ENCODE assay signal across 7 worm cellular contexts in the genomic region with DNA sequence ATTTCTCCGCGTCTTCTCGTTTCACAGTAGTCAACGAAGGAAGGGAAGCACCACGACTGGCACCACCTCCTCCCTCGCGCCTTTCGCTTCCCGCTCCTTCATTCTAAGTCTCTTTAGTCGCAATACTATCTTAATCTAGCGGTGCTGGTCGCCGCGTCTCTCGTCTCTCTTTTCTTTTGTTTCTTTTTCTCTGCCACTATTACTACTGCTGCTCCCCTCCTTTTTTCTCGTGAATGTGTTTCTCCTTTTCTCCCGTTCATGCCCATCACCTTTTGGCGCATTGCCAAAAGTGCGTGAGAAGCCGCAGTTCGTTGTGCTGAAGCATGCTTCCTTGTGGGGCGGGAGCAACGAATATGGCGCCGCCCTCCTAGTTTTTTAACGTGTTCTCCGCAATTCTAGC.
TF ChIP-seq lines count a peak whose summit lies in the region.

No protein-coding gene starts in this region.

TF ChIP-seq in whole organism, L1 larva, 84 proteins besides CTCF, POLR2A, EP300 and RAD21 (continues in another document):
- TF ChIP-seq xbp-1 (tag; optimal IDR thresholded peaks at IDR 0.05; lab: Kevin White, UChicago) (peak; percentile 40), mab-9 (GFP tag; IDR thresholded peaks at IDR 0.05; lab: Robert Waterston, UW) (no peak), grh-1 (GFP tag; IDR thresholded peaks at IDR 0.05; lab: Robert Waterston, UW) (no peak), zip-4 (GFP tag; optimal IDR thresholded peaks at IDR 0.05; lab: Kevin White, UChicago) (no peak), ceh-82 (tag; optimal IDR thresholded peaks at IDR 0.05; lab: Kevin White, UChicago) (peak in 2 of 3 experiments; percentile 38 to 72), tlp-1 (tag; optimal IDR thresholded peaks at IDR 0.05; lab: Kevin White, UChicago) (no peak), mep-1 (tag; optimal IDR thresholded peaks at IDR 0.05; lab: Kevin White, UChicago) (peak; percentile 84), sox-4 (tag; optimal IDR thresholded peaks at IDR 0.05; lab: Kevin White, UChicago) (no peak), unc-62 (GFP tag; optimal IDR thresholded peaks at IDR 0.05; lab: Kevin White, UChicago) (no peak), ztf-4 (tag; optimal IDR thresholded peaks at IDR 0.05; lab: Kevin White, UChicago) (no peak), alr-1 (tag; optimal IDR thresholded peaks at IDR 0.05; lab: Kevin White, UChicago; ENCODE audit: borderline replicate concordance) (no peak), ceh-90 (tag; optimal IDR thresholded peaks at IDR 0.05; lab: Kevin White, UChicago) (no peak)

TF ChIP-seq in whole organism, L2 larva, 48 proteins besides CTCF, POLR2A, EP300 and RAD21 (continues in another document):
- TF ChIP-seq lin-11 (tag; optimal IDR thresholded peaks at IDR 0.05; lab: Kevin White, UChicago) (peak; percentile 43), elt-1 (tag; optimal IDR thresholded peaks at IDR 0.05; lab: Kevin White, UChicago) (no peak), ztf-11 (tag; optimal IDR thresholded peaks at IDR 0.05; lab: Kevin White, UChicago) (no peak), ztf-1 (GFP tag; conservative IDR thresholded peaks at IDR 0.05; lab: Robert Waterston, UW) (no peak), nhr-21 (tag; optimal IDR thresholded peaks at IDR 0.05; lab: Kevin White, UChicago) (peak; percentile 7), elt-3 (tag; optimal IDR thresholded peaks at IDR 0.05; lab: Kevin White, UChicago) (no peak), unc-55 (GFP tag; optimal IDR thresholded peaks at IDR 0.05; lab: Kevin White, UChicago) (peak; percentile 88), egl-27 (tag; optimal IDR thresholded peaks at IDR 0.05; lab: Kevin White, UChicago) (peak; percentile 65), sma-9 (GFP tag; optimal IDR thresholded peaks at IDR 0.05; lab: Kevin White, UChicago) (peak; percentile 80), sma-9 (tag; optimal IDR thresholded peaks at IDR 0.05; lab: Kevin White, UChicago) (no peak), ama-1 (optimal IDR thresholded peaks at IDR 0.05; lab: Kevin White, UChicago) (peak; percentile 46), zag-1 (tag; optimal IDR thresholded peaks at IDR 0.05; lab: Kevin White, UChicago) (peak; percentile 86), snpc-4 (tag; optimal IDR thresholded peaks at IDR 0.05; lab: Kevin White, UChicago) (peak; percentile 30)

TF ChIP-seq in whole organism, L3 larva, 47 proteins besides CTCF, POLR2A, EP300 and RAD21 (continues in another document):
- TF ChIP-seq nhr-23 (tag; optimal IDR thresholded peaks at IDR 0.05; lab: Kevin White, UChicago), result peak; percentile 46
- TF ChIP-seq unc-62 (GFP tag; optimal IDR thresholded peaks at IDR 0.05; lab: Kevin White, UChicago), result peak; percentile 6
- TF ChIP-seq zag-1 (tag; optimal IDR thresholded peaks at IDR 0.05; lab: Kevin White, UChicago), result no peak
- no peak for TF ChIP-seq nhr-237 (tag; optimal IDR thresholded peaks at IDR 0.05; lab: Kevin White, UChicago)
- TF ChIP-seq nhr-12 (tag; optimal IDR thresholded peaks at IDR 0.05; lab: Kevin White, UChicago), result no peak
- peak; percentile 79 for TF ChIP-seq nfya-1 (tag; optimal IDR thresholded peaks at IDR 0.05; lab: Kevin White, UChicago; ENCODE audit: insufficient read depth)
- TF ChIP-seq daf-12 (tag; optimal IDR thresholded peaks at IDR 0.05; lab: Kevin White, UChicago), result no peak
- TF ChIP-seq elt-2 (tag; optimal IDR thresholded peaks at IDR 0.05; lab: Kevin White, UChicago), result peak; percentile 92
- TF ChIP-seq fkh-10 (GFP tag; optimal IDR thresholded peaks at IDR 0.05; lab: Kevin White, UChicago), result peak; percentile 44
- peak; percentile 88 for TF ChIP-seq jun-1 (tag; optimal IDR thresholded peaks at IDR 0.05; lab: Kevin White, UChicago)
- TF ChIP-seq ztf-11 (tag; optimal IDR thresholded peaks at IDR 0.05; lab: Kevin White, UChicago), result no peak
- TF ChIP-seq mml-1 (tag; optimal IDR thresholded peaks at IDR 0.05; lab: Kevin White, UChicago), result no peak
- peak; percentile 38 for TF ChIP-seq lin-15B (tag; optimal IDR thresholded peaks at IDR 0.05; lab: Kevin White, UChicago)

TF ChIP-seq in whole organism, L4 larva, 104 proteins besides CTCF, POLR2A, EP300 and RAD21 (continues in another document):
- TF ChIP-seq F44E2.7 (GFP tag; IDR thresholded peaks at IDR 0.05; lab: Robert Waterston, UW), result no peak
- TF ChIP-seq ctbp-1 (GFP tag; IDR thresholded peaks at IDR 0.05; lab: Robert Waterston, UW), result peak; percentile 72
- TF ChIP-seq T20F7.1 (GFP tag; optimal IDR thresholded peaks at IDR 0.05; lab: Kevin White, UChicago), result peak; percentile 64
- TF ChIP-seq nhr-48 (tag; optimal IDR thresholded peaks at IDR 0.05; lab: Kevin White, UChicago), result peak; percentile 75
- peak; percentile 63; the same call in 1 of the 2 replicates for TF ChIP-seq php-3 (GFP tag; IDR thresholded peaks at IDR 0.05; lab: Robert Waterston, UW)
- 0 out of 2 replicates have a peak, but pooled peaks have one; percentile 16 for TF ChIP-seq zfp-3 (GFP tag; conservative IDR thresholded peaks at IDR 0.05; lab: Robert Waterston, UW)
- peak; percentile 0 for TF ChIP-seq spr-1 (tag; optimal IDR thresholded peaks at IDR 0.05; lab: Kevin White, UChicago)
- peak; percentile 56 for TF ChIP-seq lin-13 (GFP tag; optimal IDR thresholded peaks at IDR 0.05; lab: Kevin White, UChicago)
- TF ChIP-seq ZK337.2 (GFP tag; IDR thresholded peaks at IDR 0.05; lab: Robert Waterston, UW), result 0 out of 2 replicates have a peak, but pooled peaks have one; percentile 46
- TF ChIP-seq mxl-3 (GFP tag; optimal IDR thresholded peaks at IDR 0.05; lab: Kevin White, UChicago), result peak; percentile 78
- TF ChIP-seq nhr-11 (tag; optimal IDR thresholded peaks at IDR 0.05; lab: Kevin White, UChicago), result peak; percentile 73
- TF ChIP-seq lin-1 (GFP tag; IDR thresholded peaks at IDR 0.05; lab: Robert Waterston, UW), result peak; percentile 73; the same call in 1 of the 2 replicates

TF ChIP-seq in whole organism, late embryonic, 69 proteins besides CTCF, POLR2A, EP300 and RAD21 (continues in another document):
- TF ChIP-seq syd-9 (tag; optimal IDR thresholded peaks at IDR 0.05; lab: Kevin White, UChicago) (peak; percentile 38), T23F11.4 (GFP tag; optimal IDR thresholded peaks at IDR 0.05; lab: Kevin White, UChicago) (no peak), ceh-6 (GFP tag; optimal IDR thresholded peaks at IDR 0.05; lab: Kevin White, UChicago) (no peak), mec-3 (tag; optimal IDR thresholded peaks at IDR 0.05; lab: Kevin White, UChicago; ENCODE audit: borderline replicate concordance) (no peak), npax-4 (tag; optimal IDR thresholded peaks at IDR 0.05; lab: Kevin White, UChicago) (no peak), K02D7.2 (tag; optimal IDR thresholded peaks at IDR 0.05; lab: Kevin White, UChicago) (no peak), sdc-2 (tag; optimal IDR thresholded peaks at IDR 0.05; lab: Kevin White, UChicago) (no peak), rnt-1 (tag; optimal IDR thresholded peaks at IDR 0.05; lab: Kevin White, UChicago) (no peak), fax-1 (tag; optimal IDR thresholded peaks at IDR 0.05; lab: Kevin White, UChicago) (no peak), unc-42 (tag; optimal IDR thresholded peaks at IDR 0.05; lab: Kevin White, UChicago) (peak; percentile 16), lin-11 (tag; optimal IDR thresholded peaks at IDR 0.05; lab: Kevin White, UChicago) (no peak), tbx-2 (tag; optimal IDR thresholded peaks at IDR 0.05; lab: Kevin White, UChicago) (peak; percentile 10), elt-2 (tag; optimal IDR thresholded peaks at IDR 0.05; lab: Kevin White, UChicago) (no peak), hlh-13 (GFP tag; optimal IDR thresholded peaks at IDR 0.05; lab: Kevin White, UChicago) (no peak)

TF ChIP-seq in whole organism, mixed stage, embryonic, 35 proteins besides CTCF, POLR2A, EP300 and RAD21:
- TF ChIP-seq elt-3 (tag; optimal IDR thresholded peaks at IDR 0.05; lab: Kevin White, UChicago) (no peak), nhr-237 (tag; optimal IDR thresholded peaks at IDR 0.05; lab: Kevin White, UChicago) (peak; percentile 1), unc-62 (GFP tag; optimal IDR thresholded peaks at IDR 0.05; lab: Kevin White, UChicago) (no peak), unc-120 (tag; optimal IDR thresholded peaks at IDR 0.05; lab: Kevin White, UChicago; ENCODE audit: poor library complexity, severe bottlenecking) (peak; percentile 77), nhr-12 (tag; optimal IDR thresholded peaks at IDR 0.05; lab: Kevin White, UChicago) (no peak)

TF ChIP-seq in whole organism, young adult, 124 proteins besides CTCF, POLR2A, EP300 and RAD21 (continues in another document):
- TF ChIP-seq cebp-1 (GFP tag; IDR thresholded peaks at IDR 0.05; lab: Robert Waterston, UW) (no peak), cebp-1 (tag; optimal IDR thresholded peaks at IDR 0.05; lab: Kevin White, UChicago) (peak; percentile 76), nhr-90 (tag; optimal IDR thresholded peaks at IDR 0.05; lab: Kevin White, UChicago) (peak; percentile 29), sdz-38 (tag; optimal IDR thresholded peaks at IDR 0.05; lab: Kevin White, UChicago) (no peak), atf-7 (tag; optimal IDR thresholded peaks at IDR 0.05; lab: Kevin White, UChicago) (peak; percentile 47), nfyb-1 (GFP tag; IDR thresholded peaks at IDR 0.05; lab: Robert Waterston, UW) (peak; percentile 46; the same call in 1 of the 2 replicates), nhr-80 (tag; optimal IDR thresholded peaks at IDR 0.05; lab: Kevin White, UChicago) (peak; percentile 95), ets-4 (GFP tag; optimal IDR thresholded peaks at IDR 0.05; lab: Kevin White, UChicago) (peak; percentile 39), tbx-9 (tag; optimal IDR thresholded peaks at IDR 0.05; lab: Kevin White, UChicago; ENCODE audit: borderline replicate concordance) (no peak), lin-54 (GFP tag; optimal IDR thresholded peaks at IDR 0.05; lab: Kevin White, UChicago) (peak; percentile 41), madf-10 (tag; optimal IDR thresholded peaks at IDR 0.05; lab: Kevin White, UChicago) (peak; percentile 63), ceh-27 (GFP tag; optimal IDR thresholded peaks at IDR 0.05; lab: Kevin White, UChicago) (peak; percentile 45), let-607 (tag; optimal IDR thresholded peaks at IDR 0.05; lab: Kevin White, UChicago) (peak in 1 of 2 experiments; percentile 32), Y79H2A.3 (GFP tag; conservative IDR thresholded peaks at IDR 0.05; lab: Robert Waterston, UW) (no peak), hmg-1.2 (GFP tag; IDR thresholded peaks at IDR 0.05; lab: Robert Waterston, UW) (peak; percentile 89), ztf-18 (tag; optimal IDR thresholded peaks at IDR 0.05; lab: Kevin White, UChicago) (peak; percentile 21), K12H6.12 (tag; optimal IDR thresholded peaks at IDR 0.05; lab: Kevin White, UChicago) (peak; percentile 66), mxl-1 (tag; optimal IDR thresholded peaks at IDR 0.05; lab: Kevin White, UChicago) (no peak), repo-1 (tag; optimal IDR thresholded peaks at IDR 0.05; lab: Kevin White, UChicago) (no peak), pha-4 (tag; optimal IDR thresholded peaks at IDR 0.05; lab: Kevin White, UChicago) (peak; percentile 21), gei-17 (GFP tag; optimal IDR thresholded peaks at IDR 0.05; lab: Kevin White, UChicago) (peak; percentile 8), ztf-22 (GFP tag; optimal IDR thresholded peaks at IDR 0.05; lab: Kevin White, UChicago) (peak; percentile 32), snpc-4 (GFP tag; optimal IDR thresholded peaks at IDR 0.05; lab: Kevin White, UChicago) (no peak), snpc-4 (tag; optimal IDR thresholded peaks at IDR 0.05; lab: Kevin White, UChicago) (peak in 3 of 4 experiments; percentile 11 to 54 (median 23))
